Fruit fly (Drosophila melanogaster): ENCODE measurements around the gene Ccp84Ac.

Ccp84Ac gene

DNA sequence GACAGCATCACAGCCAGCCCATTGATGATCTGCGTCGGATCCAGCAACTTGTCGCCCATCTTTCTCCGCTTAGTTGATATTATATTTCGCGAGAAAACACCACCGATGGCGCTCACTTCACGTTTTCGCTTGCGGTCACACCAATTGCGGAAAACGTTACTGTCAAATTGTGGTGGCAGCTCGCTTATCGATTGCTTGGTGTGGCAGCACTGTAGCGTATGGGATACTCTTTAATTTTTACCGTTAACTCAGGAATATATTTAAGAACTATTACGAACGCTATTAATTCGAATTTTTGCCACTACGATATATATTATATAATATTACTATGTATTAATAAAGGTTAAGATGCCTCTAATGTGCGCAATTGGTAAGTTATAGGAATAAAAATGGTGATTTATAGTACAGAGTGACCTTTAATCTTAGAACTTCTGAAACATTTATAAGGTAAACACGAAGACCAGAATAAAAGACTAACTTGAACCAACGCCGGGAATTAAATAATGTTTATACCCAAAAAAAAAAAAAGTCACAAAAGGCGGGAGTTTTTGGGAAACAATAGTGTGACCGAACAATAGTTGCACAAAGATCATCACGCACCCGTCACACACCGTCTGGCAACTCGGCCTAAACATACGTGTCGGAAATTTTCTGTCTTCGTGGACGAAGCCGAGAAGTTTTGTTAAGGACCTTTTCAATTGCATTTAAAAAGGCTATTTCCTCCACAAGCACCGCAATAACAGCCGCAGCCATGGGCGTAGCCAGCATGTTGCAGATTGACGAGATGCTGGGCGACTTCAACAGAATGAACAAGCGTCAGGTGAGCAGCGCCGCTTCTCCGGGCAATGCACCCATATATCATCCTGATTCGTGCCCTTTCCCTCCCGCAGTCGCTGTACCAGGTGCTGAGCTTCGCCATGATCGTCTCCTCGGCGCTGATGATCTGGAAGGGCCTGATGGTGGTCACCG is 38.5 kb downstream of the Ccp84Ac start, which contains the start of the genes CG1307 and twr:
CG1307 (minus strand) TSS at position 165 of the 969 bp plus-strand sequence.
twr (plus strand) TSS at position 605 of the 969 bp plus-strand sequence.
- TF ChIP-seq CG17801 (GFP tag; optimal IDR thresholded peaks at IDR 0.05; ENCODE audit: partially characterized antibody): no peak

DNA sequence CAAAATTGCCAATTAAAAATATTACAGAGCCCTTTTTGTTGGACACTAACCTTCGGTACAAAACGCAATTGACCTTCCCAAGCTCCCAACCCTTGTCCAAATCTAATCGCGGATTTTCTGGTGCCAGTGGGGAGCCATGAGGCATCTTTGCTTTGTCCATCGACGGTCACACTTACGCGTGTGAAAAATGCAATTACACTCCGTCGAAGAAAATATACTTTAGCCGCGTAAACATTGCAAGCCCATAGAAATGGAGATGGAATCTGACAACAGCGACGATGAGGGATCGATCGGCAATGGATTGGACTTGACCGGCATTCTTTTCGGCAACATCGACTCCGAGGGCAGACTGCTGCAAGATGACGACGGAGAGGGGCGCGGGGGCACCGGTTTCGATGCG is 49.3 kb downstream of the Ccp84Ac start, which contains the start of gene Taf1:
Taf1 (plus strand) TSS at position 150 of the 400 bp plus-strand sequence.
- no peak for TF ChIP-seq CG17801 (GFP tag; optimal IDR thresholded peaks at IDR 0.05; ENCODE audit: partially characterized antibody)

Measured in ovary, adult (tissue).